Fruit fly (Drosophila melanogaster) whole organism, embryonic: ENCODE data around the gene CG15891.

Experiments used
- Bgb ChIP-seq: fragments of 200-800 bp; sonication (Bioruptor generic); IDR thresholded peaks from 2 replicates; pipeline ENCODE4 v1.3.6; 2022; ENCODE audit warnings: missing biosample characterization, missing genetic modification characterization; ENCODE audit not compliant: partially characterized antibody
- CG10431 ChIP-seq: fragments of 200-800 bp; sonication (Bioruptor generic); optimal IDR thresholded peaks from 3 replicates; lab custom pipeline; 2018; ENCODE audit warnings: missing biosample characterization, mild to moderate bottlenecking, missing genetic modification characterization
- CG11504 ChIP-seq: fragments of 200-800 bp; sonication (Bioruptor generic); optimal IDR thresholded peaks from 3 replicates; lab custom pipeline; 2019; ENCODE audit warnings: missing biosample characterization, mild to moderate bottlenecking, missing genetic modification characterization, moderate library complexity
- CG11560 ChIP-seq: fragments of 200-800 bp; sonication (Bioruptor generic); IDR thresholded peaks from 3 replicates; pipeline ENCODE4 v1.3.6; 2022; ENCODE audit warnings: missing biosample characterization, missing genetic modification characterization
- CG15011 ChIP-seq: fragments of 200-800 bp; sonication (Bioruptor generic); optimal IDR thresholded peaks from 3 replicates; lab custom pipeline; 2018; ENCODE audit warnings: missing biosample characterization, mild to moderate bottlenecking, missing genetic modification characterization
- CG15269 ChIP-seq: fragments of 200-800 bp; sonication (Bioruptor generic); optimal IDR thresholded peaks from 2 replicates; lab custom pipeline; 2018; ENCODE audit warnings: missing biosample characterization, mild to moderate bottlenecking, missing genetic modification characterization, moderate library complexity
- CG15696 ChIP-seq: fragments of 200-800 bp; sonication (Bioruptor generic); optimal IDR thresholded peaks from 2 replicates; lab custom pipeline; 2019; ENCODE audit warnings: missing biosample characterization, mild to moderate bottlenecking, missing genetic modification characterization, moderate library complexity
- CG17361 ChIP-seq: fragments of 200-800 bp; sonication (Bioruptor generic); IDR thresholded peaks from 3 replicates; pipeline ENCODE4 v1.3.6; 2022; ENCODE audit warnings: missing biosample characterization, missing genetic modification characterization
- CG17612 ChIP-seq: fragments of 200-800 bp; sonication (Bioruptor generic); IDR thresholded peaks from 2 replicates; pipeline ENCODE4 v1.3.6; 2022; ENCODE audit warnings: missing biosample characterization, missing genetic modification characterization
- CG1792 ChIP-seq: fragments of 200-800 bp; sonication (Bioruptor generic); optimal IDR thresholded peaks from 2 replicates; lab custom pipeline; 2016; ENCODE audit warnings: missing biosample characterization, missing genetic modification characterization
- CG18599 ChIP-seq: fragments of 200-800 bp; sonication (Bioruptor generic); optimal IDR thresholded peaks from 3 replicates; lab custom pipeline; 2017; ENCODE audit warnings: missing biosample characterization, missing genetic modification characterization, mild to moderate bottlenecking, moderate library complexity, missing genetic modification reagents
- CG6813 ChIP-seq: fragments of 200-800 bp; sonication (Bioruptor generic); optimal IDR thresholded peaks from 2 replicates; lab custom pipeline; 2017; ENCODE audit warnings: missing biosample characterization, missing genetic modification characterization, mild to moderate bottlenecking, moderate library complexity, missing genetic modification reagents
- CG8290 ChIP-seq, 3 experiments: fragments of 200-800 bp; sonication (Bioruptor generic); optimal IDR thresholded peaks; 2 replicates each; lab custom pipeline; 2016 to 2019; ENCODE audit warnings: missing biosample characterization in 3 of 3, missing genetic modification characterization in 3 of 3, mild to moderate bottlenecking in 2 of 3, moderate library complexity in 1 of 3
- CoRest ChIP-seq: fragments of 200-800 bp; sonication (Bioruptor generic); optimal IDR thresholded peaks from 3 replicates; lab custom pipeline; 2018; ENCODE audit warnings: missing biosample characterization, mild to moderate bottlenecking, missing genetic modification characterization, moderate library complexity
- Dbx ChIP-seq: fragments of 200-800 bp; sonication (Bioruptor generic); IDR thresholded peaks from 3 replicates; pipeline ENCODE4 v1.3.6; 2022; ENCODE audit warnings: missing biosample characterization, missing genetic modification characterization
- Dip2 ChIP-seq: fragments of 200-800 bp; sonication (Bioruptor generic); IDR thresholded peaks from 2 replicates; pipeline ENCODE4 v1.3.6; 2022; ENCODE audit warnings: missing biosample characterization, missing genetic modification characterization
- Elba2 ChIP-seq: fragments of 200-800 bp; sonication (Bioruptor generic); optimal IDR thresholded peaks from 3 replicates; lab custom pipeline; 2016; ENCODE audit warnings: missing biosample characterization, missing genetic modification characterization
- HHEX ChIP-seq: fragments of 200-800 bp; sonication (Bioruptor generic); optimal IDR thresholded peaks from 3 replicates; lab custom pipeline; 2017; ENCODE audit warnings: missing biosample characterization, mild to moderate bottlenecking, missing genetic modification characterization, missing genetic modification reagents
- Jarid2 ChIP-seq: fragments of 200-800 bp; sonication (Bioruptor generic); optimal IDR thresholded peaks from 3 replicates; lab custom pipeline; 2017; ENCODE audit warnings: mild to moderate bottlenecking, missing biosample characterization, missing genetic modification reagents, missing genetic modification characterization
- NFAT ChIP-seq: fragments of 200-800 bp; sonication (Bioruptor generic); IDR thresholded peaks from 2 replicates; pipeline ENCODE4 v1.3.6; 2022; ENCODE audit warnings: missing biosample characterization, missing genetic modification characterization
- NfI ChIP-seq: fragments of 200-800 bp; sonication (Bioruptor generic); optimal IDR thresholded peaks from 3 replicates; lab custom pipeline; 2018; ENCODE audit warnings: missing biosample characterization, mild to moderate bottlenecking, missing genetic modification characterization, moderate library complexity
- PHDP ChIP-seq: fragments of 200-800 bp; sonication (Bioruptor generic); optimal IDR thresholded peaks from 3 replicates; lab custom pipeline; 2018; ENCODE audit warnings: missing biosample characterization, mild to moderate bottlenecking, missing genetic modification characterization, moderate library complexity
- Trl ChIP-seq, 3 experiments: fragments of >200 bp in 2 of 3; fragments of 200-800 bp in 1 of 3; sonication (Bioruptor generic) in 1 of 3; optimal IDR thresholded peaks; 2 replicates in 1 of 3; 3 replicates in 2 of 3; lab custom pipeline; 2016 to 2017; ENCODE audit warnings: missing biosample characterization in 1 of 3, missing genetic modification characterization in 1 of 3
- ash1 ChIP-seq: fragments of 200-800 bp; sonication (Bioruptor generic); optimal IDR thresholded peaks from 2 replicates; lab custom pipeline; 2018; ENCODE audit warnings: missing biosample characterization, mild to moderate bottlenecking, missing genetic modification characterization
- ato ChIP-seq: fragments of 200-800 bp; sonication (Bioruptor generic); IDR thresholded peaks from 2 replicates; pipeline ENCODE4 v1.3.6; 2022; ENCODE audit warnings: missing biosample characterization, missing genetic modification characterization; ENCODE audit not compliant: partially characterized antibody
- bigmax ChIP-seq: fragments of 200-800 bp; sonication (Bioruptor generic); optimal IDR thresholded peaks from 2 replicates; lab custom pipeline; 2018; ENCODE audit warnings: missing biosample characterization, mild to moderate bottlenecking, missing genetic modification characterization
- btn ChIP-seq: fragments of 200-800 bp; sonication (Bioruptor generic); optimal IDR thresholded peaks from 2 replicates; lab custom pipeline; 2016; ENCODE audit warnings: missing biosample characterization, missing genetic modification characterization
- cg ChIP-seq: fragments of 200-800 bp; sonication (Bioruptor generic); optimal IDR thresholded peaks from 3 replicates; lab custom pipeline; 2019; ENCODE audit warnings: missing biosample characterization, mild to moderate bottlenecking, missing genetic modification characterization, moderate library complexity
- ci ChIP-seq: fragments of 200-800 bp; sonication (Bioruptor generic); IDR thresholded peaks from 3 replicates; pipeline ENCODE4 v1.3.6; 2022; ENCODE audit warnings: missing biosample characterization, missing genetic modification characterization
- crol ChIP-seq: fragments of 200-800 bp; sonication (Bioruptor generic); IDR thresholded peaks from 2 replicates; pipeline ENCODE4 v1.3.6; 2022; ENCODE audit warnings: missing biosample characterization, missing genetic modification characterization
- en ChIP-seq: fragments of 200-800 bp; sonication (Bioruptor generic); optimal IDR thresholded peaks from 2 replicates; lab custom pipeline; 2016; ENCODE audit warnings: missing biosample characterization, missing genetic modification characterization
- fd102C ChIP-seq: fragments of 200-800 bp; sonication (Bioruptor generic); optimal IDR thresholded peaks from 2 replicates; lab custom pipeline; 2018; ENCODE audit warnings: missing biosample characterization, mild to moderate bottlenecking, missing genetic modification characterization, moderate library complexity
- fd64A ChIP-seq: fragments of 200-800 bp; sonication (Bioruptor generic); optimal IDR thresholded peaks from 3 replicates; lab custom pipeline; 2018; ENCODE audit warnings: missing biosample characterization, mild to moderate bottlenecking, missing genetic modification characterization
- ftz-f1 ChIP-seq: fragments of 200-800 bp; sonication (Bioruptor generic); optimal IDR thresholded peaks from 2 replicates; lab custom pipeline; 2016; ENCODE audit warnings: missing biosample characterization, missing genetic modification characterization
- fu2 ChIP-seq: fragments of 200-800 bp; sonication (Bioruptor generic); optimal IDR thresholded peaks from 2 replicates; lab custom pipeline; 2016; ENCODE audit warnings: missing biosample characterization, missing genetic modification characterization
- gcm ChIP-seq: fragments of 200-800 bp; sonication (Bioruptor generic); optimal IDR thresholded peaks from 2 replicates; lab custom pipeline; 2019; ENCODE audit warnings: missing biosample characterization, mild to moderate bottlenecking, missing genetic modification characterization, moderate library complexity
- jing ChIP-seq: fragments of 200-800 bp; sonication (Bioruptor generic); optimal IDR thresholded peaks from 2 replicates; lab custom pipeline; 2018; ENCODE audit warnings: missing biosample characterization, mild to moderate bottlenecking, missing genetic modification characterization
- lab ChIP-seq: fragments of 200-800 bp; sonication (Bioruptor generic); optimal IDR thresholded peaks from 3 replicates; lab custom pipeline; 2017; ENCODE audit warnings: missing biosample characterization, missing genetic modification characterization, mild to moderate bottlenecking, moderate library complexity, missing genetic modification reagents
- lbe ChIP-seq: fragments of 200-800 bp; sonication (Bioruptor generic); optimal IDR thresholded peaks from 2 replicates; lab custom pipeline; 2016; ENCODE audit warnings: missing biosample characterization, mild to moderate bottlenecking, missing genetic modification characterization
- lilli ChIP-seq: fragments of 200-800 bp; sonication (Bioruptor generic); optimal IDR thresholded peaks from 3 replicates; lab custom pipeline; 2016; ENCODE audit warnings: missing biosample characterization, missing genetic modification characterization
- mld ChIP-seq: fragments of 200-800 bp; sonication (Bioruptor generic); IDR thresholded peaks from 3 replicates; pipeline ENCODE4 v1.3.6; 2022; ENCODE audit warnings: missing biosample characterization, missing genetic modification characterization; ENCODE audit not compliant: partially characterized antibody
- odd ChIP-seq: fragments of 200-800 bp; sonication (Bioruptor generic); optimal IDR thresholded peaks from 2 replicates; lab custom pipeline; 2017; ENCODE audit warnings: missing biosample characterization, mild to moderate bottlenecking, missing genetic modification characterization
- pfk ChIP-seq: fragments of 200-800 bp; sonication (Bioruptor generic); optimal IDR thresholded peaks from 2 replicates; lab custom pipeline; 2018; ENCODE audit warnings: missing biosample characterization, mild to moderate bottlenecking, missing genetic modification characterization, moderate library complexity
- pita ChIP-seq: fragments of 200-800 bp; sonication (Bioruptor generic); optimal IDR thresholded peaks from 2 replicates; lab custom pipeline; 2017; ENCODE audit warnings: missing biosample characterization, mild to moderate bottlenecking, missing genetic modification characterization
- sd ChIP-seq: fragments of 200-800 bp; sonication (Bioruptor generic); optimal IDR thresholded peaks from 3 replicates; lab custom pipeline; 2018; ENCODE audit warnings: missing biosample characterization, mild to moderate bottlenecking, missing genetic modification characterization, moderate library complexity
- sens ChIP-seq: fragments of 200-800 bp; sonication (Bioruptor generic); peaks from one replicate; lab custom pipeline; 2016; ENCODE audit warnings: missing biosample characterization, missing genetic modification characterization
- slou ChIP-seq: fragments of 200-800 bp; sonication (Bioruptor generic); optimal IDR thresholded peaks from 3 replicates; lab custom pipeline; 2016; ENCODE audit warnings: missing biosample characterization, missing genetic modification characterization

The CG15891 gene

dm6 chrX:6267187-6267711, 27.9 kb downstream of the CG15891 start, which contains the start of gene schlank (continued):
- TF ChIP-seq CG15269 (tag; lab: Kevin White, UChicago) (no peak), ato (GFP tag; lab: Robert Waterston, UW) (no peak), CG17612 (peak; percentile 45; the same call in 1 of the 2 replicates), odd (no peak), fd64A (GFP tag; lab: Kevin White, UChicago) (no peak), sd (peak; percentile 59), CoRest (tag; lab: Kevin White, UChicago) (peak; percentile 68), sens (GFP tag; lab: Kevin White, UChicago) (peak; percentile 80), Dip2 (GFP tag; lab: Robert Waterston, UW) (no peak), lilli (GFP tag; lab: Kevin White, UChicago) (peak; percentile 72), CG15011 (GFP tag; lab: Kevin White, UChicago) (no peak), jing (GFP tag; lab: Kevin White, UChicago) (peak; percentile 14), btn (GFP tag; lab: Kevin White, UChicago) (no peak)

- TF ChIP-seq CG15696 (tag; lab: Kevin White, UChicago) (no peak), pita (GFP tag; lab: Kevin White, UChicago) (no peak), bigmax (GFP tag; lab: Kevin White, UChicago) (peak; percentile 87), Trl (optimal IDR thresholded peaks at IDR 0.05; lab: Kevin White, UChicago) (peak; percentile 30 to 58), Trl (GFP tag; optimal IDR thresholded peaks at IDR 0.05; lab: Kevin White, UChicago) (no peak), CG11504 (tag; lab: Kevin White, UChicago) (peak; percentile 29), HHEX (no peak), cg (GFP tag; lab: Kevin White, UChicago) (peak; percentile 39), PHDP (no peak), CG6813 (GFP tag; lab: Kevin White, UChicago) (no peak), crol (GFP tag; lab: Robert Waterston, UW) (peak; percentile 76), CG17361 (GFP tag; lab: Robert Waterston, UW) (no peak), gcm (GFP tag; lab: Kevin White, UChicago) (no peak), fd102C (GFP tag; lab: Kevin White, UChicago) (no peak), CG11560 (tag; lab: Robert Waterston, UW) (no peak), NFAT (no peak), pfk (GFP tag; lab: Kevin White, UChicago) (peak; percentile 85), ci (GFP tag; lab: Robert Waterston, UW) (0 out of 3 replicates have a peak, but pooled peaks have one; percentile 20), CG10431 (GFP tag; lab: Kevin White, UChicago) (peak; percentile 91), Jarid2 (no peak), ash1 (GFP tag; lab: Kevin White, UChicago) (no peak), lbe (GFP tag; lab: Kevin White, UChicago) (no peak)
Measured at dm6 chrX:6266092-6266491, 29.1 kb downstream of the CG15891 start.

dm6 chrX:6265456-6265877, 29.7 kb downstream of the CG15891 start:
- TF ChIP-seq Bgb (GFP tag; lab: Robert Waterston, UW) (no peak), CG18599 (GFP tag; lab: Kevin White, UChicago) (peak; percentile 94), slou (GFP tag; lab: Kevin White, UChicago) (peak; percentile 85), fu2 (peak; percentile 91), lab (GFP tag; lab: Kevin White, UChicago) (peak; percentile 95), CG6813 (GFP tag; lab: Kevin White, UChicago) (peak; percentile 93), ftz-f1 (GFP tag; lab: Kevin White, UChicago) (no peak), Elba2 (GFP tag; lab: Kevin White, UChicago) (peak; percentile 31), pita (GFP tag; lab: Kevin White, UChicago) (no peak), NfI (GFP tag; lab: Kevin White, UChicago) (peak; percentile 94), CG8290 (GFP tag; optimal IDR thresholded peaks at IDR 0.05; lab: Kevin White, UChicago) (peak; percentile 88), CG8290 (tag; optimal IDR thresholded peaks at IDR 0.05; lab: Kevin White, UChicago) (peak; percentile 49 to 84), CG1792 (GFP tag; lab: Kevin White, UChicago) (peak; percentile 85), mld (GFP tag; lab: Robert Waterston, UW) (no peak), en (peak; percentile 96), Dbx (GFP tag; lab: Robert Waterston, UW) (peak; percentile 87)
